Fruit fly (Drosophila melanogaster): ENCODE data around the gene eag.
A peak's percentile ranks its signal among the peaks of the same experiment; 100 is the strongest.

eag gene

dm6 chrX:15042499-15042898 is 87.2 kb downstream of the eag start:
- TF ChIP-seq CG32264 (GFP tag; optimal IDR thresholded peaks at IDR 0.05) (no peak), fru (GFP tag; optimal IDR thresholded peaks at IDR 0.05) (peak; percentile 11), dl (GFP tag; optimal IDR thresholded peaks at IDR 0.05; ENCODE audit: insufficient read depth in 1 of 2, partially characterized antibody in 2 of 2) (no peak), usp (GFP tag; optimal IDR thresholded peaks at IDR 0.05) (no peak), ey (GFP tag; optimal IDR thresholded peaks at IDR 0.05) (peak; percentile 44), foxo (GFP tag; optimal IDR thresholded peaks at IDR 0.05) (peak in 1 of 2 experiments; percentile 36), tai (GFP tag; optimal IDR thresholded peaks at IDR 0.05) (no peak), HLH106 (tag; optimal IDR thresholded peaks at IDR 0.05) (peak; percentile 27), CG9705 (GFP tag; optimal IDR thresholded peaks at IDR 0.05) (no peak), lola (GFP tag; optimal IDR thresholded peaks at IDR 0.05) (no peak), Abd-B (GFP tag; optimal IDR thresholded peaks at IDR 0.05) (no peak), rgr (GFP tag; optimal IDR thresholded peaks at IDR 0.05) (peak; percentile 34), GATAd (GFP tag; optimal IDR thresholded peaks at IDR 0.05) (no peak), Hnf4 (GFP tag; optimal IDR thresholded peaks at IDR 0.05) (peak; percentile 8), sage (GFP tag; optimal IDR thresholded peaks at IDR 0.05) (no peak), dsf (GFP tag; optimal IDR thresholded peaks at IDR 0.05; ENCODE audit: borderline replicate concordance) (no peak), CrebA (GFP tag; optimal IDR thresholded peaks at IDR 0.05; ENCODE audit: borderline replicate concordance) (no peak), Dif (GFP tag; optimal IDR thresholded peaks at IDR 0.05; ENCODE audit: partially characterized antibody) (no peak), h (GFP tag; optimal IDR thresholded peaks at IDR 0.05) (peak; percentile 59), br (GFP tag; optimal IDR thresholded peaks at IDR 0.05) (peak; percentile 29), Hr78 (GFP tag; optimal IDR thresholded peaks at IDR 0.05) (no peak), dmrt93B (GFP tag; optimal IDR thresholded peaks at IDR 0.05) (no peak), Vsx2 (GFP tag; optimal IDR thresholded peaks at IDR 0.05; ENCODE audit: partially characterized antibody) (no peak), sv (GFP tag; optimal IDR thresholded peaks at IDR 0.05) (no peak), Hr83 (GFP tag; optimal IDR thresholded peaks at IDR 0.05; ENCODE audit: poor library complexity, severe bottlenecking) (no peak)

dm6 chrX:15043013-15043699 is 87.9 kb downstream of the eag start:
- no peak for TF ChIP-seq dl (GFP tag; optimal IDR thresholded peaks at IDR 0.05; ENCODE audit: insufficient read depth in 1 of 2, partially characterized antibody in 2 of 2)
- no peak for TF ChIP-seq pan (optimal IDR thresholded peaks at IDR 0.05)
- TF ChIP-seq foxo (GFP tag; optimal IDR thresholded peaks at IDR 0.05), result peak; percentile 16 to 82
- TF ChIP-seq usp (GFP tag; optimal IDR thresholded peaks at IDR 0.05), result no peak
- TF ChIP-seq Dif (GFP tag; optimal IDR thresholded peaks at IDR 0.05; ENCODE audit: partially characterized antibody), result peak; percentile 70
- TF ChIP-seq CG9705 (GFP tag; optimal IDR thresholded peaks at IDR 0.05), result no peak
- no peak for TF ChIP-seq Dfd (GFP tag; optimal IDR thresholded peaks at IDR 0.05)
- TF ChIP-seq sv (GFP tag; optimal IDR thresholded peaks at IDR 0.05), result peak; percentile 48
- peak; percentile 71 for TF ChIP-seq OdsH (GFP tag; optimal IDR thresholded peaks at IDR 0.05)
- TF ChIP-seq brk (GFP tag; optimal IDR thresholded peaks at IDR 0.05), result peak; percentile 78
- TF ChIP-seq N (GFP tag; optimal IDR thresholded peaks at IDR 0.05), result no peak
- peak; percentile 70 for TF ChIP-seq br (GFP tag; optimal IDR thresholded peaks at IDR 0.05)
- TF ChIP-seq ey (GFP tag; optimal IDR thresholded peaks at IDR 0.05), result peak; percentile 82
- peak; percentile 46 for TF ChIP-seq sage (GFP tag; optimal IDR thresholded peaks at IDR 0.05)
- TF ChIP-seq CrebA (GFP tag; optimal IDR thresholded peaks at IDR 0.05; ENCODE audit: borderline replicate concordance), result peak; percentile 46
- TF ChIP-seq Abd-B (GFP tag; optimal IDR thresholded peaks at IDR 0.05), result no peak
- TF ChIP-seq jim (GFP tag; optimal IDR thresholded peaks at IDR 0.05), result no peak
- TF ChIP-seq GATAd (GFP tag; optimal IDR thresholded peaks at IDR 0.05), result no peak
- TF ChIP-seq Rel (GFP tag; optimal IDR thresholded peaks at IDR 0.05), result peak; percentile 19
- TF ChIP-seq Rel (tag; optimal IDR thresholded peaks at IDR 0.05), result peak; percentile 38
- no peak for TF ChIP-seq lola (GFP tag; optimal IDR thresholded peaks at IDR 0.05)
- TF ChIP-seq Vsx2 (GFP tag; optimal IDR thresholded peaks at IDR 0.05; ENCODE audit: partially characterized antibody), result no peak
- TF ChIP-seq dmrt93B (GFP tag; optimal IDR thresholded peaks at IDR 0.05), result no peak
- TF ChIP-seq h (GFP tag; optimal IDR thresholded peaks at IDR 0.05), result peak; percentile 80
- peak; percentile 65 for TF ChIP-seq Hnf4 (GFP tag; optimal IDR thresholded peaks at IDR 0.05)
- peak; percentile 7 for TF ChIP-seq Sp1 (GFP tag; optimal IDR thresholded peaks at IDR 0.05)
- peak; percentile 79 for TF ChIP-seq rgr (GFP tag; optimal IDR thresholded peaks at IDR 0.05)
- TF ChIP-seq Hr83 (GFP tag; optimal IDR thresholded peaks at IDR 0.05; ENCODE audit: poor library complexity, severe bottlenecking), result no peak
- no peak for TF ChIP-seq Hr78 (GFP tag; optimal IDR thresholded peaks at IDR 0.05)
- TF ChIP-seq Myc (optimal IDR thresholded peaks at IDR 0.05), result no peak
- TF ChIP-seq Mio (GFP tag; optimal IDR thresholded peaks at IDR 0.05), result no peak
- no peak for TF ChIP-seq tai (GFP tag; optimal IDR thresholded peaks at IDR 0.05)
- no peak for TF ChIP-seq woc (GFP tag; optimal IDR thresholded peaks at IDR 0.05)
- peak; percentile 77 for TF ChIP-seq psq (GFP tag; optimal IDR thresholded peaks at IDR 0.05)
- TF ChIP-seq CG32264 (GFP tag; optimal IDR thresholded peaks at IDR 0.05), result peak; percentile 25
- TF ChIP-seq fru (GFP tag; optimal IDR thresholded peaks at IDR 0.05), result peak; percentile 83
- TF ChIP-seq Jra (GFP tag; optimal IDR thresholded peaks at IDR 0.05), result no peak
- TF ChIP-seq dsf (GFP tag; optimal IDR thresholded peaks at IDR 0.05; ENCODE audit: borderline replicate concordance), result no peak
- TF ChIP-seq HLH106 (tag; optimal IDR thresholded peaks at IDR 0.05), result peak; percentile 63
